Fruit fly (Drosophila melanogaster) whole organism, embryonic: Measurements from ENCODE around the gene Orc2.

Source experiments
- Asciz ChIP-seq: fragments of 200-800 bp; sonication (Bioruptor generic); optimal IDR thresholded peaks from 2 replicates; lab custom pipeline; 2017; ENCODE audit warnings: missing biosample characterization, mild to moderate bottlenecking, missing genetic modification characterization, missing genetic modification reagents
- Bgb ChIP-seq: fragments of 200-800 bp; sonication (Bioruptor generic); IDR thresholded peaks from 2 replicates; pipeline ENCODE4 v1.3.6; 2022; ENCODE audit warnings: missing biosample characterization, missing genetic modification characterization; ENCODE audit not compliant: partially characterized antibody
- Blimp-1 ChIP-seq: fragments of 200-800 bp; sonication (Bioruptor generic); optimal IDR thresholded peaks from 3 replicates; lab custom pipeline; 2018; ENCODE audit warnings: missing biosample characterization, missing genetic modification characterization, mild to moderate bottlenecking, moderate library complexity, missing genetic modification reagents
- CG1024 ChIP-seq: fragments of 200-800 bp; sonication (Bioruptor generic); IDR thresholded peaks from 2 replicates; pipeline ENCODE4 v1.3.6; 2022; ENCODE audit warnings: missing biosample characterization, missing genetic modification characterization
- CG12104 ChIP-seq: fragments of 200-800 bp; sonication (Bioruptor generic); optimal IDR thresholded peaks from 3 replicates; lab custom pipeline; 2016; ENCODE audit warnings: missing biosample characterization, missing genetic modification characterization
- CG12299 ChIP-seq: fragments of 200-800 bp; sonication (Bioruptor generic); optimal IDR thresholded peaks from 2 replicates; lab custom pipeline; 2018; ENCODE audit warnings: missing biosample characterization, mild to moderate bottlenecking, missing genetic modification characterization
- CG14050 ChIP-seq: fragments of 200-800 bp; sonication (Bioruptor generic); IDR thresholded peaks from 3 replicates; pipeline ENCODE4 v1.3.6; 2022; ENCODE audit warnings: missing biosample characterization, missing genetic modification characterization
- CG16779 ChIP-seq: fragments of 200-800 bp; sonication (Bioruptor generic); IDR thresholded peaks from 2 replicates; pipeline ENCODE4 v1.3.6; 2022; ENCODE audit warnings: missing biosample characterization, missing genetic modification characterization
- CG17361 ChIP-seq: fragments of 200-800 bp; sonication (Bioruptor generic); IDR thresholded peaks from 3 replicates; pipeline ENCODE4 v1.3.6; 2022; ENCODE audit warnings: missing biosample characterization, missing genetic modification characterization
- CG17612 ChIP-seq: fragments of 200-800 bp; sonication (Bioruptor generic); IDR thresholded peaks from 2 replicates; pipeline ENCODE4 v1.3.6; 2022; ENCODE audit warnings: missing biosample characterization, missing genetic modification characterization
- CG18262 ChIP-seq: fragments of 200-800 bp; optimal IDR thresholded peaks from 3 replicates; lab custom pipeline; 2019; ENCODE audit warnings: missing biosample characterization, mild to moderate bottlenecking, missing genetic modification characterization, moderate library complexity
- CG18599 ChIP-seq: fragments of 200-800 bp; sonication (Bioruptor generic); optimal IDR thresholded peaks from 3 replicates; lab custom pipeline; 2017; ENCODE audit warnings: missing biosample characterization, missing genetic modification characterization, mild to moderate bottlenecking, moderate library complexity, missing genetic modification reagents
- CG2116 ChIP-seq: fragments of 200-800 bp; sonication (Bioruptor generic); optimal IDR thresholded peaks from 3 replicates; lab custom pipeline; 2018; ENCODE audit warnings: missing biosample characterization, mild to moderate bottlenecking, missing genetic modification characterization
- CG2712 ChIP-seq: fragments of 200-800 bp; optimal IDR thresholded peaks from 3 replicates; lab custom pipeline; 2019; ENCODE audit warnings: missing biosample characterization, mild to moderate bottlenecking, missing genetic modification characterization, moderate library complexity
- CG3407 ChIP-seq: fragments of 200-800 bp; sonication (Bioruptor generic); optimal IDR thresholded peaks from 2 replicates; lab custom pipeline; 2018; ENCODE audit warnings: missing biosample characterization, mild to moderate bottlenecking, missing genetic modification characterization
- CG42726 ChIP-seq: fragments of 200-800 bp; sonication (Bioruptor generic); IDR thresholded peaks from 2 replicates; pipeline ENCODE4 v1.3.6; 2022; ENCODE audit warnings: missing biosample characterization, missing genetic modification characterization; ENCODE audit not compliant: partially characterized antibody
- CG4404 ChIP-seq: fragments of 200-800 bp; sonication (Bioruptor generic); IDR thresholded peaks from 2 replicates; pipeline ENCODE4 v1.3.6; 2022; ENCODE audit warnings: missing biosample characterization, missing genetic modification characterization
- CG6683 ChIP-seq: fragments of 200-800 bp; sonication (Bioruptor generic); optimal IDR thresholded peaks from 2 replicates; lab custom pipeline; 2017; ENCODE audit warnings: missing biosample characterization, mild to moderate bottlenecking, missing genetic modification characterization, missing genetic modification reagents
- CG8388 ChIP-seq: fragments of 200-800 bp; sonication (Bioruptor generic); optimal IDR thresholded peaks from 2 replicates; lab custom pipeline; 2019; ENCODE audit warnings: missing biosample characterization, mild to moderate bottlenecking, missing genetic modification characterization, moderate library complexity
- CG8478 ChIP-seq: fragments of >200 bp; optimal IDR thresholded peaks from 2 replicates; lab custom pipeline; 2018
- CG9437 ChIP-seq: fragments of 200-800 bp; sonication (Bioruptor generic); optimal IDR thresholded peaks from 2 replicates; lab custom pipeline; 2018; ENCODE audit warnings: missing biosample characterization, mild to moderate bottlenecking, missing genetic modification characterization
- CG9797 ChIP-seq: fragments of 200-800 bp; sonication (Bioruptor generic); optimal IDR thresholded peaks from 3 replicates; lab custom pipeline; 2018; ENCODE audit warnings: missing biosample characterization, mild to moderate bottlenecking, missing genetic modification characterization
- D ChIP-seq, 2 experiments: fragments of 200-800 bp in 1 of 2; fragments of >200 bp in 1 of 2; sonication (Bioruptor generic) in 1 of 2; optimal IDR thresholded peaks; 2 replicates in 1 of 2; 3 replicates in 1 of 2; lab custom pipeline; 2017; ENCODE audit warnings: mild to moderate bottlenecking in 1 of 2, missing biosample characterization in 1 of 2, missing genetic modification characterization in 1 of 2, missing genetic modification reagents in 1 of 2
- D19B ChIP-seq: fragments of 200-800 bp; sonication (Bioruptor generic); optimal IDR thresholded peaks from 2 replicates; lab custom pipeline; 2017; ENCODE audit warnings: missing biosample characterization, mild to moderate bottlenecking, missing genetic modification characterization
- HLH54F ChIP-seq: fragments of 200-800 bp; sonication (Bioruptor generic); optimal IDR thresholded peaks from 3 replicates; lab custom pipeline; 2016; ENCODE audit warnings: missing biosample characterization, missing genetic modification characterization
- Hmr ChIP-seq: fragments of 200-800 bp; sonication (Bioruptor generic); optimal IDR thresholded peaks from 3 replicates; lab custom pipeline; 2017; ENCODE audit warnings: mild to moderate bottlenecking, missing biosample characterization, missing genetic modification reagents, missing genetic modification characterization
- Hr39 ChIP-seq: fragments of >200 bp; optimal IDR thresholded peaks from 2 replicates; lab custom pipeline; 2017
- Nf-YA ChIP-seq: fragments of 200-800 bp; sonication (Bioruptor generic); IDR thresholded peaks from 2 replicates; pipeline ENCODE4 v1.3.6; 2022; ENCODE audit warnings: missing biosample characterization, missing genetic modification characterization
- Poxn ChIP-seq: fragments of 200-800 bp; sonication (Bioruptor generic); IDR thresholded peaks from 2 replicates; pipeline ENCODE4 v1.3.6; 2022; ENCODE audit warnings: missing biosample characterization, missing genetic modification characterization
- Ravus ChIP-seq: fragments of 200-800 bp; sonication (Bioruptor generic); IDR thresholded peaks from 2 replicates; pipeline ENCODE4 v1.3.6; 2022; ENCODE audit warnings: missing biosample characterization, missing genetic modification characterization
- Rx ChIP-seq: fragments of 200-800 bp; sonication (Bioruptor generic); IDR thresholded peaks from 2 replicates; pipeline ENCODE4 v1.3.6; 2022; ENCODE audit warnings: missing biosample characterization, missing genetic modification characterization
- Ssrp ChIP-seq: fragments of 200-800 bp; sonication (Bioruptor generic); optimal IDR thresholded peaks from 2 replicates; lab custom pipeline; 2018; ENCODE audit warnings: missing biosample characterization, mild to moderate bottlenecking, missing genetic modification characterization, moderate library complexity
- Xrp1 ChIP-seq: fragments of 200-800 bp; sonication (Bioruptor generic); IDR thresholded peaks from 2 replicates; pipeline ENCODE4 v1.3.6; 2022; ENCODE audit warnings: missing biosample characterization, missing genetic modification characterization
- crol ChIP-seq: fragments of 200-800 bp; sonication (Bioruptor generic); IDR thresholded peaks from 2 replicates; pipeline ENCODE4 v1.3.6; 2022; ENCODE audit warnings: missing biosample characterization, missing genetic modification characterization
- crp ChIP-seq, 2 experiments: fragments of 200-800 bp; sonication (Bioruptor generic); optimal IDR thresholded peaks; 2 replicates in 1 of 2; 3 replicates in 1 of 2; lab custom pipeline; 2017; ENCODE audit warnings: missing biosample characterization in 2 of 2, missing genetic modification characterization in 2 of 2, mild to moderate bottlenecking in 1 of 2, moderate library complexity in 1 of 2
- da ChIP-seq: fragments of 200-800 bp; sonication (Bioruptor generic); optimal IDR thresholded peaks from 2 replicates; lab custom pipeline; 2016; ENCODE audit warnings: missing biosample characterization, missing genetic modification characterization
- h ChIP-seq: fragments of >200 bp; optimal IDR thresholded peaks from 2 replicates; lab custom pipeline; 2017
- jing ChIP-seq: fragments of 200-800 bp; sonication (Bioruptor generic); optimal IDR thresholded peaks from 2 replicates; lab custom pipeline; 2018; ENCODE audit warnings: missing biosample characterization, mild to moderate bottlenecking, missing genetic modification characterization
- kah ChIP-seq: fragments of 200-800 bp; sonication (Bioruptor generic); optimal IDR thresholded peaks from 2 replicates; lab custom pipeline; 2018; ENCODE audit warnings: missing biosample characterization, mild to moderate bottlenecking, missing genetic modification characterization
- klu ChIP-seq: fragments of 200-800 bp; sonication (Bioruptor generic); IDR thresholded peaks from 2 replicates; pipeline ENCODE4 v1.3.6; 2022; ENCODE audit warnings: missing biosample characterization, missing genetic modification characterization
- luna ChIP-seq: fragments of 200-800 bp; sonication (Bioruptor generic); optimal IDR thresholded peaks from 2 replicates; lab custom pipeline; 2016; ENCODE audit warnings: missing biosample characterization, missing genetic modification characterization
- mam ChIP-seq: fragments of 200-800 bp; sonication (Bioruptor generic); optimal IDR thresholded peaks from 3 replicates; lab custom pipeline; 2016; ENCODE audit warnings: missing biosample characterization, missing genetic modification characterization
- mld ChIP-seq: fragments of 200-800 bp; sonication (Bioruptor generic); IDR thresholded peaks from 3 replicates; pipeline ENCODE4 v1.3.6; 2022; ENCODE audit warnings: missing biosample characterization, missing genetic modification characterization; ENCODE audit not compliant: partially characterized antibody
- pho ChIP-seq: fragments of 200-800 bp; sonication (Bioruptor generic); optimal IDR thresholded peaks from 2 replicates; lab custom pipeline; 2016; ENCODE audit warnings: missing biosample characterization, missing genetic modification characterization
- pnt ChIP-seq: fragments of 200-800 bp; sonication (Bioruptor generic); optimal IDR thresholded peaks from 3 replicates; lab custom pipeline; 2016; ENCODE audit warnings: missing biosample characterization, missing genetic modification characterization
- pum ChIP-seq: fragments of 200-800 bp; sonication (Bioruptor generic); optimal IDR thresholded peaks from 2 replicates; lab custom pipeline; 2016; ENCODE audit warnings: missing biosample characterization, missing genetic modification characterization
- ro ChIP-seq: fragments of 200-800 bp; sonication (Bioruptor generic); IDR thresholded peaks from 2 replicates; pipeline ENCODE4 v1.3.6; 2022; ENCODE audit warnings: missing biosample characterization, missing genetic modification characterization
- seq ChIP-seq: fragments of 200-800 bp; sonication (Bioruptor generic); IDR thresholded peaks from 2 replicates; pipeline ENCODE4 v1.3.6; 2022; ENCODE audit warnings: missing biosample characterization, missing genetic modification characterization
- so ChIP-seq: fragments of 200-800 bp; sonication (Bioruptor generic); IDR thresholded peaks from 3 replicates; pipeline ENCODE4 v1.3.6; 2022; ENCODE audit warnings: missing biosample characterization, missing genetic modification characterization
- sob ChIP-seq: fragments of 200-800 bp; sonication (Bioruptor generic); IDR thresholded peaks from 2 replicates; pipeline ENCODE4 v1.3.6; 2022; ENCODE audit warnings: missing biosample characterization, missing genetic modification characterization
- sug ChIP-seq: fragments of 200-800 bp; optimal IDR thresholded peaks from 2 replicates; lab custom pipeline; 2019; ENCODE audit warnings: missing biosample characterization, mild to moderate bottlenecking, missing genetic modification characterization, moderate library complexity
- trh ChIP-seq: fragments of 200-800 bp; sonication (Bioruptor generic); optimal IDR thresholded peaks from 2 replicates; lab custom pipeline; 2016; ENCODE audit warnings: missing biosample characterization, missing genetic modification characterization
- usp ChIP-seq: fragments of >200 bp; optimal IDR thresholded peaks from 2 replicates; lab custom pipeline; 2017; ENCODE audit warnings: missing biosample characterization, missing genetic modification characterization

Gene Orc2

dm6 chr3R:13964513-13964975 is at the start of gene Orc2 (continued):
- TF ChIP-seq trh, result no peak
- TF ChIP-seq luna, result no peak
- TF ChIP-seq CG42726 (GFP tag; lab: Robert Waterston, UW), result no peak
- peak; percentile 48 for TF ChIP-seq sug (tag; lab: Kevin White, UChicago)
- TF ChIP-seq usp (GFP tag; lab: Kevin White, UChicago), result no peak
- no peak for TF ChIP-seq CG3407 (GFP tag; lab: Kevin White, UChicago)
- no peak for TF ChIP-seq CG8478 (lab: Kevin White, UChicago)
- TF ChIP-seq CG17612 (GFP tag; lab: Robert Waterston, UW), result no peak
- peak; percentile 76 for TF ChIP-seq CG2116
- no peak for TF ChIP-seq CG1024 (GFP tag; lab: Robert Waterston, UW)
- no peak for TF ChIP-seq CG9437 (GFP tag; lab: Kevin White, UChicago)
- peak; percentile 0 for TF ChIP-seq Ssrp (tag; lab: Kevin White, UChicago)
- TF ChIP-seq pnt (GFP tag; lab: Kevin White, UChicago), result no peak
- no peak for TF ChIP-seq pho
- peak in 1 of 2 experiments; percentile 41 for TF ChIP-seq crp (GFP tag; optimal IDR thresholded peaks at IDR 0.05; lab: Kevin White, UChicago)
- TF ChIP-seq Poxn (GFP tag; lab: Robert Waterston, UW), result no peak
- no peak for TF ChIP-seq CG16779 (GFP tag; lab: Robert Waterston, UW)
- no peak for TF ChIP-seq D (optimal IDR thresholded peaks at IDR 0.05; lab: Kevin White, UChicago)
- no peak for TF ChIP-seq D (GFP tag; optimal IDR thresholded peaks at IDR 0.05; lab: Kevin White, UChicago)
- no peak for TF ChIP-seq Hr39 (lab: Kevin White, UChicago)
- TF ChIP-seq CG4404 (GFP tag; lab: Robert Waterston, UW), result no peak
- TF ChIP-seq Xrp1 (GFP tag; lab: Robert Waterston, UW), result no peak
- no peak for TF ChIP-seq klu
- no peak for TF ChIP-seq sob (GFP tag; lab: Robert Waterston, UW)
- no peak for TF ChIP-seq CG8388
- no peak for TF ChIP-seq so (GFP tag; lab: Robert Waterston, UW)
- TF ChIP-seq Nf-YA (GFP tag; lab: Robert Waterston, UW), result no peak
- no peak for TF ChIP-seq da (GFP tag; lab: Kevin White, UChicago)
- TF ChIP-seq CG12299, result no peak
- no peak for TF ChIP-seq CG14050 (GFP tag; lab: Robert Waterston, UW)
- peak; percentile 20 for TF ChIP-seq CG18262 (tag; lab: Kevin White, UChicago)
- TF ChIP-seq pum, result no peak
- TF ChIP-seq CG17361 (GFP tag; lab: Robert Waterston, UW), result peak; percentile 53; the same call in 2 of the 3 replicates
- no peak for TF ChIP-seq kah
- no peak for TF ChIP-seq CG18599 (GFP tag; lab: Kevin White, UChicago)
- no peak for TF ChIP-seq CG12104
- no peak for TF ChIP-seq Rx
- no peak for TF ChIP-seq Hmr (GFP tag; lab: Kevin White, UChicago)
- TF ChIP-seq Ravus, result no peak
- TF ChIP-seq h (lab: Kevin White, UChicago), result no peak
- TF ChIP-seq CG9797 (GFP tag; lab: Kevin White, UChicago), result peak; percentile 71
- TF ChIP-seq D19B (GFP tag; lab: Kevin White, UChicago), result no peak
- no peak for TF ChIP-seq Blimp-1 (GFP tag; lab: Kevin White, UChicago)
- TF ChIP-seq mld (GFP tag; lab: Robert Waterston, UW), result no peak
- no peak; the same call in 1 of the 2 replicates for TF ChIP-seq Bgb (GFP tag; lab: Robert Waterston, UW)
- no peak for TF ChIP-seq mam (GFP tag; lab: Kevin White, UChicago)
- TF ChIP-seq crol (GFP tag; lab: Robert Waterston, UW), result no peak
- TF ChIP-seq jing (GFP tag; lab: Kevin White, UChicago), result no peak
- TF ChIP-seq ro, result no peak
- no peak for TF ChIP-seq Asciz (GFP tag; lab: Kevin White, UChicago)
- TF ChIP-seq HLH54F (GFP tag; lab: Kevin White, UChicago), result no peak
- peak; percentile 56 for TF ChIP-seq CG2712 (tag; lab: Kevin White, UChicago)
- TF ChIP-seq CG6683 (GFP tag; lab: Kevin White, UChicago), result no peak
- no peak for TF ChIP-seq seq
